Fruit fly (Drosophila melanogaster) whole organism, prepupa: ENCODE data around the gene CG14395.
A peak's percentile ranks its signal among the peaks of the same experiment; 100 is the strongest.

Source experiments
- Blimp-1 ChIP-seq: fragments of 200-800 bp; sonication (Bioruptor generic); optimal IDR thresholded peaks from 3 replicates; lab custom pipeline; 2017; ENCODE audit warnings: missing biosample characterization, missing genetic modification characterization, mild to moderate bottlenecking, moderate library complexity, missing genetic modification reagents
- CG11294 ChIP-seq: fragments of 200-800 bp; sonication (Bioruptor generic); IDR thresholded peaks from 2 replicates; pipeline ENCODE4 v1.3.6; 2022; ENCODE audit warnings: missing biosample characterization, missing genetic modification characterization
- CG11762 ChIP-seq: fragments of 200-800 bp; sonication (Bioruptor generic); optimal IDR thresholded peaks from 3 replicates; lab custom pipeline; 2016; ENCODE audit warnings: missing biosample characterization, missing genetic modification characterization; ENCODE audit not compliant: insufficient read depth
- CG1621 ChIP-seq: fragments of 200-800 bp; sonication (Bioruptor generic); optimal IDR thresholded peaks from 3 replicates; lab custom pipeline; 2018; ENCODE audit warnings: missing biosample characterization, mild to moderate bottlenecking, missing genetic modification characterization
- CG16779 ChIP-seq: fragments of 200-800 bp; sonication (Bioruptor generic); optimal IDR thresholded peaks from 3 replicates; lab custom pipeline; 2017; ENCODE audit warnings: missing biosample characterization, mild to moderate bottlenecking, missing genetic modification characterization
- CG3032 ChIP-seq: fragments of 200-800 bp; optimal IDR thresholded peaks from 2 replicates; lab custom pipeline; 2019; ENCODE audit warnings: missing biosample characterization, mild to moderate bottlenecking, missing genetic modification characterization, moderate library complexity
- CG31627 ChIP-seq: fragments of 200-800 bp; sonication (Bioruptor generic); optimal IDR thresholded peaks from 3 replicates; lab custom pipeline; 2016; ENCODE audit warnings: missing biosample characterization, missing genetic modification characterization
- CG34406 ChIP-seq: fragments of 200-800 bp; sonication (Bioruptor generic); optimal IDR thresholded peaks from 3 replicates; lab custom pipeline; 2016; ENCODE audit warnings: missing biosample characterization, missing genetic modification characterization
- CG4318 ChIP-seq: fragments of 200-800 bp; sonication (Bioruptor generic); optimal IDR thresholded peaks from 3 replicates; lab custom pipeline; 2017; ENCODE audit warnings: missing biosample characterization, mild to moderate bottlenecking, missing genetic modification characterization
- CG6163 ChIP-seq: fragments of 200-800 bp; sonication (Bioruptor generic); IDR thresholded peaks from 3 replicates; pipeline ENCODE4 v1.3.6; 2022; ENCODE audit warnings: missing biosample characterization, missing genetic modification characterization
- CG6276 ChIP-seq: fragments of 200-800 bp; sonication (Bioruptor generic); optimal IDR thresholded peaks from 2 replicates; lab custom pipeline; 2017; ENCODE audit warnings: missing biosample characterization, mild to moderate bottlenecking, missing genetic modification characterization
- CG6792 ChIP-seq: fragments of 200-800 bp; sonication (Bioruptor generic); optimal IDR thresholded peaks from 3 replicates; lab custom pipeline; 2016; ENCODE audit warnings: missing biosample characterization, missing genetic modification characterization
- CG6854 ChIP-seq: fragments of 200-800 bp; sonication (Bioruptor generic); optimal IDR thresholded peaks from 2 replicates; lab custom pipeline; 2017; ENCODE audit warnings: missing biosample characterization, mild to moderate bottlenecking, missing genetic modification characterization
- CG8119 ChIP-seq: fragments of 200-800 bp; sonication (Bioruptor generic); IDR thresholded peaks from 3 replicates; pipeline ENCODE4 v1.3.6; 2022; ENCODE audit warnings: missing biosample characterization, missing genetic modification characterization
- CG8319 ChIP-seq: fragments of 200-800 bp; sonication (Bioruptor generic); optimal IDR thresholded peaks from 3 replicates; lab custom pipeline; 2016; ENCODE audit warnings: missing biosample characterization, missing genetic modification characterization
- CG8632 ChIP-seq: fragments of 200-800 bp; sonication (Bioruptor generic); optimal IDR thresholded peaks from 3 replicates; lab custom pipeline; 2016; ENCODE audit warnings: missing biosample characterization, missing genetic modification characterization
- CG9139 ChIP-seq: fragments of 200-800 bp; sonication (Bioruptor generic); optimal IDR thresholded peaks from 3 replicates; lab custom pipeline; 2017; ENCODE audit warnings: missing biosample characterization, mild to moderate bottlenecking, missing genetic modification characterization
- Eip78C ChIP-seq: fragments of 200-800 bp; sonication (Bioruptor generic); peaks from one replicate; lab custom pipeline; 2016; ENCODE audit warnings: missing biosample characterization, missing genetic modification characterization
- Eip93F ChIP-seq: fragments of 200-800 bp; sonication (Bioruptor generic); optimal IDR thresholded peaks from 2 replicates; lab custom pipeline; 2016; ENCODE audit warnings: missing biosample characterization, mild to moderate bottlenecking, missing genetic modification characterization
- Ets21C ChIP-seq: fragments of 200-800 bp; sonication (Bioruptor generic); optimal IDR thresholded peaks from 3 replicates; lab custom pipeline; 2016; ENCODE audit warnings: missing biosample characterization, missing genetic modification characterization
- Gug ChIP-seq: fragments of 200-800 bp; sonication (Bioruptor generic); IDR thresholded peaks from 2 replicates; pipeline ENCODE4 v1.3.6; 2022; ENCODE audit warnings: missing biosample characterization, missing genetic modification characterization
- Hr38 ChIP-seq: sonication (Bioruptor generic); optimal IDR thresholded peaks from 2 replicates; lab custom pipeline; 2016; ENCODE audit warnings: missing biosample characterization, missing genetic modification characterization
- Hr39 ChIP-seq: fragments of 200-800 bp; sonication (Bioruptor generic); optimal IDR thresholded peaks from 2 replicates; lab custom pipeline; 2016; ENCODE audit warnings: missing biosample characterization, missing genetic modification characterization
- Hr4 ChIP-seq: fragments of 200-800 bp; sonication (Bioruptor generic); optimal IDR thresholded peaks from 3 replicates; lab custom pipeline; 2016; ENCODE audit warnings: missing biosample characterization, missing genetic modification characterization
- Lpt ChIP-seq: fragments of 200-800 bp; sonication (Bioruptor generic); optimal IDR thresholded peaks from 3 replicates; lab custom pipeline; 2016; ENCODE audit warnings: missing biosample characterization, missing genetic modification characterization
- Met ChIP-seq: fragments of 200-800 bp; sonication (Bioruptor generic); optimal IDR thresholded peaks from 3 replicates; lab custom pipeline; 2016; ENCODE audit warnings: missing biosample characterization, missing genetic modification characterization
- OdsH ChIP-seq: fragments of 200-800 bp; sonication (Bioruptor generic); optimal IDR thresholded peaks from 3 replicates; lab custom pipeline; 2016; ENCODE audit warnings: missing biosample characterization, missing genetic modification characterization
- Smox ChIP-seq: fragments of 200-800 bp; sonication (Bioruptor generic); optimal IDR thresholded peaks from 3 replicates; lab custom pipeline; 2016; ENCODE audit warnings: missing biosample characterization, missing genetic modification characterization
- Sox102F ChIP-seq: fragments of 200-800 bp; sonication (Bioruptor generic); optimal IDR thresholded peaks from 2 replicates; lab custom pipeline; 2016; ENCODE audit warnings: missing biosample characterization, mild to moderate bottlenecking, missing genetic modification characterization
- Sox15 ChIP-seq: fragments of 200-800 bp; sonication (Bioruptor generic); optimal IDR thresholded peaks from 3 replicates; lab custom pipeline; 2016; ENCODE audit warnings: missing biosample characterization, missing genetic modification characterization
- achi ChIP-seq: fragments of 200-800 bp; sonication (Bioruptor generic); optimal IDR thresholded peaks from 3 replicates; lab custom pipeline; 2016; ENCODE audit warnings: missing biosample characterization, missing genetic modification characterization
- acj6 ChIP-seq: fragments of 200-800 bp; sonication (Bioruptor generic); optimal IDR thresholded peaks from 3 replicates; lab custom pipeline; 2016; ENCODE audit warnings: missing biosample characterization, missing genetic modification characterization
- cyc ChIP-seq: fragments of 200-800 bp; sonication (Bioruptor generic); optimal IDR thresholded peaks from 3 replicates; lab custom pipeline; 2016; ENCODE audit warnings: missing biosample characterization, missing genetic modification characterization
- dac ChIP-seq: fragments of 200-800 bp; sonication (Bioruptor generic); optimal IDR thresholded peaks from 2 replicates; lab custom pipeline; 2017; ENCODE audit warnings: missing biosample characterization, mild to moderate bottlenecking, missing genetic modification characterization
- dsx ChIP-seq: fragments of 200-800 bp; optimal IDR thresholded peaks from 3 replicates; lab custom pipeline; 2019; ENCODE audit warnings: missing biosample characterization, mild to moderate bottlenecking, missing genetic modification characterization, moderate library complexity; ENCODE audit not compliant: poor library complexity, severe bottlenecking
- eg ChIP-seq: fragments of 200-800 bp; sonication (Bioruptor generic); IDR thresholded peaks from 3 replicates; pipeline ENCODE4 v1.3.6; 2022; ENCODE audit warnings: missing biosample characterization, missing genetic modification characterization
- fd59A ChIP-seq: fragments of 200-800 bp; sonication (Bioruptor generic); optimal IDR thresholded peaks from 2 replicates; lab custom pipeline; 2017; ENCODE audit warnings: missing biosample characterization, mild to moderate bottlenecking, missing genetic modification characterization, missing genetic modification reagents
- fd85E ChIP-seq: fragments of 200-800 bp; sonication (Bioruptor generic); optimal IDR thresholded peaks from 3 replicates; lab custom pipeline; 2016; ENCODE audit warnings: missing biosample characterization, missing genetic modification characterization
- fkh ChIP-seq: fragments of 200-800 bp; sonication (Bioruptor generic); optimal IDR thresholded peaks from 3 replicates; lab custom pipeline; 2017; ENCODE audit warnings: missing biosample characterization, mild to moderate bottlenecking, missing genetic modification characterization, moderate library complexity
- lz ChIP-seq: fragments of 200-800 bp; sonication (Bioruptor generic); optimal IDR thresholded peaks from 3 replicates; lab custom pipeline; 2016; ENCODE audit warnings: missing biosample characterization, missing genetic modification characterization
- salr ChIP-seq, 2 experiments: fragments of 200-800 bp; sonication (Bioruptor generic); optimal IDR thresholded peaks; 3 replicates each; lab custom pipeline; 2016 to 2018; ENCODE audit warnings: missing biosample characterization in 2 of 2, missing genetic modification characterization in 2 of 2, mild to moderate bottlenecking in 1 of 2
- spab ChIP-seq: fragments of 200-800 bp; sonication (Bioruptor generic); optimal IDR thresholded peaks from 2 replicates; lab custom pipeline; 2017; ENCODE audit warnings: missing biosample characterization, mild to moderate bottlenecking, missing genetic modification characterization, missing genetic modification reagents
- ss ChIP-seq, 2 experiments: fragments of 200-800 bp; sonication (Bioruptor generic); optimal IDR thresholded peaks; 2 replicates in 1 of 2; 3 replicates in 1 of 2; lab custom pipeline; 2017 to 2018; ENCODE audit warnings: mild to moderate bottlenecking in 2 of 2, missing biosample characterization in 2 of 2, missing genetic modification characterization in 2 of 2, moderate library complexity in 1 of 2
- svp ChIP-seq: fragments of 200-800 bp; sonication (Bioruptor generic); peaks from one replicate; lab custom pipeline; 2016; ENCODE audit warnings: missing biosample characterization, missing genetic modification characterization
- vri ChIP-seq: fragments of 200-800 bp; sonication (Bioruptor generic); optimal IDR thresholded peaks from 3 replicates; lab custom pipeline; 2016; ENCODE audit warnings: missing biosample characterization, mild to moderate bottlenecking, missing genetic modification characterization

The CG14395 gene

DNA sequence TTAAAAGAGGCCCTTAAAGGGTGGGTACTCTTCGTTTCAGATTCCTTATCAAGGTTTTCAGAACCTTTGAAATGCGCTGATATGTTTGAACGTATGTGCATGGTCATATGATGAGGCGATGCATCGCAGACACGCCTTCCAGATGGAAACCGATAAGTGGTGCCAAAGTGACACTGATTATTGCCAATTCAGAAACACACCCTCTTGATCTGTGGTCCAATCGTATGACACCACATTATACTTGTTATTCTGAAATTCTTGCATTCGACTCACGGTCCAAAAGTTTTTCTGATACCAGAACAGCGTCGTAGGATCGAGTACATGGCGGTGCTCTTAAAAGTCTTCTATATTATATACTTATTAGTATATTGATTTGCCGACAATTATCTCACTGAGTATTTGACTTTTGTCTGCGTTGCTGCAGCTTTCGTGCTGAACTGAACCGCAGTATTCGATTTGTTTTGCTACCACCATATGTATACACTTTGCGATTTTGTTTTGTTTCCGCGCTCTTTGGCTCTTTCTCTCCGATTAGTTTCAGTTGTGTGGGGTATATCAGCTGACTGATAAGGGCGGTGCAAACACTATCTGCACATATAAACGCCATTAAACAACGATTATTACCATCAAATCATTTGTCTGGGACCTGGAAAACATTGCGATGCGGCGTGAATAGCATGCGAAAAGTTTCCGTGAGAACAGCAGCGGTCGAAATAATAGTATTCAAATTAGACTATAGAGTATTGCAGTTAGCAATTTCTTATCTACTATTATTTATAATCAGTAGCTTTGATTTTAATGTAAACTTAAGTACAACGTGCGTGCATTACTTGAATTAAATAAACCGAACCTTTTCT lies 57.9 kb downstream of the CG14395 start (continued):
- TF ChIP-seq dsx (GFP tag; lab: Kevin White, UChicago) (no peak), CG9139 (GFP tag; lab: Kevin White, UChicago) (no peak), Eip78C (GFP tag; lab: Kevin White, UChicago) (peak; percentile 79), eg (GFP tag; lab: Robert Waterston, UW) (no peak), salr (GFP tag; optimal IDR thresholded peaks at IDR 0.05; lab: Kevin White, UChicago) (peak in 1 of 2 experiments; percentile 13), Hr39 (no peak), Ets21C (GFP tag; lab: Kevin White, UChicago) (no peak), Lpt (no peak), CG6792 (peak; percentile 3), CG6163 (GFP tag; lab: Robert Waterston, UW) (peak; percentile 51; the same call in 1 of the 3 replicates), spab (GFP tag; lab: Kevin White, UChicago) (no peak), CG34406 (GFP tag; lab: Kevin White, UChicago) (peak; percentile 24), Eip93F (GFP tag; lab: Kevin White, UChicago) (no peak), Smox (GFP tag; lab: Kevin White, UChicago) (no peak), Sox102F (GFP tag; lab: Kevin White, UChicago) (no peak), vri (no peak), achi (GFP tag; lab: Kevin White, UChicago) (no peak), fd85E (GFP tag; lab: Kevin White, UChicago) (no peak), CG11294 (GFP tag; lab: Robert Waterston, UW) (no peak), fd59A (no peak), lz (GFP tag; lab: Kevin White, UChicago) (no peak), CG31627 (GFP tag; lab: Kevin White, UChicago) (no peak), CG8632 (no peak), CG1621 (tag; lab: Kevin White, UChicago) (no peak), CG8119 (GFP tag; lab: Robert Waterston, UW) (no peak)

DNA sequence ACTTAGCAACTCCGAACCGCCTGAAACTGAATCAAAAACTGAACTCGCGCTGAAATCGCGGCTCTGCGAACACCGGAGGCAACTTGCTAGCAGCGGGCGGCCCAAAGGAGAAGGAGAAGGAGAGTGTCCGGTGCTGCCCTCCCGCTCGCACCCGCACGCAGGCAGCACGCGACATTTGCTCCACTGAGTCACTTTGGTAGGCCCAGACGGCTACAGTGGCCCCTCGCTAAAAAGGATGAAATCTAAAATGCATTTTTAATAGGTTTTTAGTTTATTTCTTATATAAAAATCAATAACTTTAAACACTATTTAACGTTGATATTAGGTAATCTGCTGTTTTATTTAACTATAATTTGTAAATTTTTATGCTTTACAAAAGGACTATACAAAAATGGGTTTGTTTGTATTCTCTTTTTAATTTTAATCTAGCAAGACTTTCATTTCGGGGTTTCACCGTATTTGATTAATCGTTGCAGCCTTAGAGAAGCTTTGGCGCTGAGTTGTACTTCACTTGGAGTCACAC lies 59.8 kb downstream of the CG14395 start, which contains the start of gene Men:
Gene Men, minus strand, starts transcription at position 51 of the 523 bp plus-strand sequence.
- peak; percentile 19 for TF ChIP-seq Hr39
- no peak for TF ChIP-seq dac (GFP tag; lab: Kevin White, UChicago)
- peak; percentile 48 for TF ChIP-seq cyc (GFP tag; lab: Kevin White, UChicago)
- TF ChIP-seq Ets21C (GFP tag; lab: Kevin White, UChicago): no peak
- TF ChIP-seq Gug (GFP tag; lab: Robert Waterston, UW): peak; percentile 52; the same call in 1 of the 2 replicates
- peak; percentile 5 for TF ChIP-seq Blimp-1 (GFP tag; lab: Kevin White, UChicago)
- TF ChIP-seq CG1621 (tag; lab: Kevin White, UChicago): peak; percentile 7
- no peak for TF ChIP-seq CG31627 (GFP tag; lab: Kevin White, UChicago)
- TF ChIP-seq Hr4 (GFP tag; lab: Kevin White, UChicago): peak; percentile 74
- no peak for TF ChIP-seq CG6854
- peak; percentile 78 for TF ChIP-seq CG8119 (GFP tag; lab: Robert Waterston, UW)
- TF ChIP-seq CG3032 (tag; lab: Kevin White, UChicago): peak; percentile 71
- no peak for TF ChIP-seq fd85E (GFP tag; lab: Kevin White, UChicago)
- TF ChIP-seq CG16779: peak; percentile 24
- TF ChIP-seq acj6: peak; percentile 52
- TF ChIP-seq CG11762 (GFP tag; lab: Kevin White, UChicago): peak; percentile 47
- peak; percentile 53 for TF ChIP-seq CG8632
- peak; percentile 22 for TF ChIP-seq spab (GFP tag; lab: Kevin White, UChicago)
- TF ChIP-seq svp: peak; percentile 73
- peak; percentile 39 for TF ChIP-seq lz (GFP tag; lab: Kevin White, UChicago)
- peak; percentile 9 for TF ChIP-seq CG9139 (GFP tag; lab: Kevin White, UChicago)
- no peak for TF ChIP-seq CG8319 (GFP tag; lab: Kevin White, UChicago)
- TF ChIP-seq fkh (GFP tag; lab: Kevin White, UChicago): no peak
- peak; percentile 61 for TF ChIP-seq Met (GFP tag; lab: Kevin White, UChicago)
- peak; percentile 39 for TF ChIP-seq Smox (GFP tag; lab: Kevin White, UChicago)
- peak; percentile 38 for TF ChIP-seq Sox102F (GFP tag; lab: Kevin White, UChicago)
- peak; percentile 59 for TF ChIP-seq CG34406 (GFP tag; lab: Kevin White, UChicago)
- peak; percentile 56 for TF ChIP-seq CG4318 (GFP tag; lab: Kevin White, UChicago)
- TF ChIP-seq fd59A: peak; percentile 42
- TF ChIP-seq CG6276 (GFP tag; lab: Kevin White, UChicago): peak; percentile 59
- peak; percentile 48 to 56 for TF ChIP-seq ss (GFP tag; optimal IDR thresholded peaks at IDR 0.05; lab: Kevin White, UChicago)
- TF ChIP-seq OdsH: peak; percentile 52
- peak; percentile 71 for TF ChIP-seq eg (GFP tag; lab: Robert Waterston, UW)
- no peak for TF ChIP-seq Sox15 (GFP tag; lab: Kevin White, UChicago)
- TF ChIP-seq Hr38 (GFP tag; lab: Kevin White, UChicago): no peak
